Worm (Caenorhabditis elegans) whole organism, young adult: ENCODE data around the gene M110.9.

ENCODE experiments used
- C17E4.6 ChIP-seq: fragments of 200-800 bp; sonication (Bioruptor generic); IDR thresholded peaks from 2 replicates; pipeline ENCODE4 v1.3.6; 2022; ENCODE audit warnings: missing genetic modification reagents, missing genetic modification characterization, missing compliant biosample characterization
- D2030.7 ChIP-seq: fragments of 200-800 bp; sonication (Bioruptor generic); IDR thresholded peaks from 2 replicates; pipeline ENCODE4 v1.3.6; 2022; ENCODE audit warnings: missing genetic modification reagents, missing genetic modification characterization, missing compliant biosample characterization
- F10E7.11 ChIP-seq: sonication (generic microtip); optimal IDR thresholded peaks from 2 replicates; lab custom pipeline; 2017; ENCODE audit warnings: mild to moderate bottlenecking, missing genetic modification characterization, moderate library complexity, missing compliant biosample characterization
- F22D6.2 ChIP-seq: sonication (generic microtip); optimal IDR thresholded peaks from 2 replicates; lab custom pipeline; 2016; ENCODE audit warnings: mild to moderate bottlenecking, missing genetic modification characterization, missing compliant biosample characterization
- F49E8.2 ChIP-seq: sonication (generic microtip); optimal IDR thresholded peaks from 3 replicates; lab custom pipeline; 2017; ENCODE audit warnings: missing genetic modification characterization, mild to moderate bottlenecking, missing compliant biosample characterization, antibody characterized with exemption, moderate library complexity; ENCODE audit not compliant: insufficient read depth
- F52B5.7 ChIP-seq: sonication (generic microtip); optimal IDR thresholded peaks from 2 replicates; lab custom pipeline; 2016; ENCODE audit warnings: mild to moderate bottlenecking, missing genetic modification characterization, missing compliant biosample characterization
- K11D2.4 ChIP-seq: fragments of 200-800 bp; sonication (Bioruptor generic); IDR thresholded peaks from 2 replicates; pipeline ENCODE4 v1.3.6; 2022; ENCODE audit warnings: missing genetic modification reagents, missing genetic modification characterization, missing compliant biosample characterization
- K12H6.12 ChIP-seq: fragments of 200-800 bp; sonication (Bioruptor generic); optimal IDR thresholded peaks from 2 replicates; lab custom pipeline; 2018; ENCODE audit warnings: mild to moderate bottlenecking, missing genetic modification characterization, missing compliant biosample characterization
- T07F8.4 ChIP-seq: sonication (generic microtip); optimal IDR thresholded peaks from 2 replicates; lab custom pipeline; 2016; ENCODE audit warnings: mild to moderate bottlenecking, missing genetic modification characterization, moderate library complexity, missing compliant biosample characterization
- Y53G8AR.9 ChIP-seq: fragments of 200-800 bp; sonication (Bioruptor generic); conservative IDR thresholded peaks from 2 replicates; pipeline ENCODE4 v1.3.6; 2022; ENCODE audit warnings: missing genetic modification reagents, missing genetic modification characterization, missing compliant biosample characterization
- Y56A3A.18 ChIP-seq: fragments of 200-800 bp; sonication (Bioruptor generic); IDR thresholded peaks from 2 replicates; pipeline ENCODE4 v1.3.6; 2022; ENCODE audit warnings: missing genetic modification reagents, missing genetic modification characterization, missing compliant biosample characterization
- Y79H2A.3 ChIP-seq: fragments of 200-800 bp; sonication (Bioruptor generic); conservative IDR thresholded peaks from 2 replicates; pipeline ENCODE4 v1.3.6; 2022; ENCODE audit warnings: missing genetic modification reagents, missing genetic modification characterization, missing compliant biosample characterization
- ZK185.1 ChIP-seq: sonication (generic microtip); optimal IDR thresholded peaks from 2 replicates; lab custom pipeline; 2016; ENCODE audit warnings: mild to moderate bottlenecking, missing genetic modification characterization, missing compliant biosample characterization; ENCODE audit not compliant: poor library complexity, severe bottlenecking
- aptf-2 ChIP-seq: fragments of 200-800 bp; sonication (Bioruptor generic); conservative IDR thresholded peaks from 2 replicates; pipeline ENCODE4 v1.3.6; 2022; ENCODE audit warnings: missing genetic modification reagents, missing genetic modification characterization, missing compliant biosample characterization
- athp-1 ChIP-seq: sonication (generic microtip); optimal IDR thresholded peaks from 2 replicates; lab custom pipeline; 2017; ENCODE audit warnings: mild to moderate bottlenecking, missing genetic modification characterization, missing compliant biosample characterization
- attf-3 ChIP-seq: fragments of 200-800 bp; sonication (Bioruptor generic); conservative IDR thresholded peaks from 2 replicates; pipeline ENCODE4 v1.3.6; 2022; ENCODE audit warnings: missing genetic modification reagents, missing genetic modification characterization, missing compliant biosample characterization
- ccch-3 ChIP-seq: fragments of 200-800 bp; sonication (Bioruptor generic); optimal IDR thresholded peaks from 2 replicates; lab custom pipeline; 2018; ENCODE audit warnings: mild to moderate bottlenecking, missing genetic modification characterization, missing compliant biosample characterization
- ceh-27 ChIP-seq: fragments of 200-800 bp; sonication (Bioruptor generic); optimal IDR thresholded peaks from 2 replicates; lab custom pipeline; 2018; ENCODE audit warnings: mild to moderate bottlenecking, missing genetic modification characterization, moderate library complexity, missing compliant biosample characterization
- efl-1 ChIP-seq: fragments of 150-350 bp; optimal IDR thresholded peaks from 2 replicates; lab custom pipeline; 2014; ENCODE audit warnings: missing biosample characterization, missing genetic modification reagents, missing genetic modification characterization
- egl-18 ChIP-seq: fragments of 200-800 bp; sonication (Bioruptor generic); IDR thresholded peaks from 2 replicates; pipeline ENCODE4 v1.3.6; 2022; ENCODE audit warnings: missing genetic modification reagents, missing genetic modification characterization, missing compliant biosample characterization
- ets-4 ChIP-seq: fragments of 200-800 bp; sonication (Bioruptor generic); optimal IDR thresholded peaks from 2 replicates; lab custom pipeline; 2018; ENCODE audit warnings: mild to moderate bottlenecking, missing genetic modification characterization, missing compliant biosample characterization
- him-1 ChIP-seq: sonication (generic microtip); optimal IDR thresholded peaks from 2 replicates; lab custom pipeline; 2016; ENCODE audit warnings: missing genotype, missing genetic modification reagents, missing genetic modification characterization, missing compliant biosample characterization
- hmg-1.2 ChIP-seq: fragments of 200-800 bp; sonication (Bioruptor generic); IDR thresholded peaks from 2 replicates; pipeline ENCODE4 v1.3.6; 2022; ENCODE audit warnings: missing genetic modification reagents, missing genetic modification characterization, missing compliant biosample characterization
- hrde-1 ChIP-seq: sonication (generic microtip); optimal IDR thresholded peaks from 2 replicates; lab custom pipeline; 2016; ENCODE audit warnings: missing genetic modification characterization, mild to moderate bottlenecking, missing compliant biosample characterization, moderate library complexity, missing genotype, missing genetic modification reagents, borderline replicate concordance
- let-526 ChIP-seq: fragments of 200-800 bp; sonication (Bioruptor generic); IDR thresholded peaks from 2 replicates; pipeline ENCODE4 v1.3.6; 2022; ENCODE audit warnings: missing genetic modification reagents, missing genetic modification characterization, missing compliant biosample characterization
- lir-1 ChIP-seq: fragments of 200-800 bp; sonication (Bioruptor generic); conservative IDR thresholded peaks from 2 replicates; pipeline ENCODE4 v1.3.6; 2022; ENCODE audit warnings: missing genetic modification reagents, missing genetic modification characterization, missing compliant biosample characterization
- madf-10 ChIP-seq: sonication (generic microtip); optimal IDR thresholded peaks from 2 replicates; lab custom pipeline; 2016; ENCODE audit warnings: mild to moderate bottlenecking, missing genetic modification characterization, missing compliant biosample characterization
- mcd-1 ChIP-seq: fragments of 200-800 bp; sonication (Bioruptor generic); IDR thresholded peaks from 2 replicates; pipeline ENCODE4 v1.3.6; 2022; ENCODE audit warnings: missing genetic modification reagents, missing genetic modification characterization, missing compliant biosample characterization
- mel-28 ChIP-seq: sonication (generic microtip); optimal IDR thresholded peaks from 2 replicates; lab custom pipeline; 2016; ENCODE audit warnings: borderline replicate concordance, mild to moderate bottlenecking, missing genetic modification characterization, missing compliant biosample characterization
- mes-4 ChIP-seq: sonication (generic microtip); optimal IDR thresholded peaks from 2 replicates; lab custom pipeline; 2016; ENCODE audit warnings: missing genotype, missing genetic modification characterization, missing compliant biosample characterization
- nfya-1 ChIP-seq: sonication (generic microtip); optimal IDR thresholded peaks from 2 replicates; lab custom pipeline; 2017; ENCODE audit warnings: antibody characterized with exemption, missing compliant biosample characterization, missing genetic modification characterization, borderline replicate concordance; ENCODE audit not compliant: insufficient read depth
- pha-4 ChIP-seq: fragments of 150-350 bp; sonication (generic microtip); optimal IDR thresholded peaks from 2 replicates; lab custom pipeline; 2014; ENCODE audit warnings: missing biosample characterization, missing genetic modification reagents, missing genetic modification characterization
- repo-1 ChIP-seq: sonication (generic microtip); optimal IDR thresholded peaks from 2 replicates; lab custom pipeline; 2017; ENCODE audit warnings: mild to moderate bottlenecking, missing genetic modification characterization, missing compliant biosample characterization
- rpc-1 ChIP-seq, 2 experiments: fragments of 150-350 bp in 1 of 2; sonication (generic microtip) in 1 of 2; optimal IDR thresholded peaks; 2 replicates each; lab custom pipeline; 2014 to 2018; ENCODE audit warnings: missing biosample characterization in 1 of 2, missing genetic modification characterization in 1 of 2, missing genetic modification reagents in 1 of 2, missing genotype in 1 of 2
- sdz-38 ChIP-seq: sonication (generic microtip); optimal IDR thresholded peaks from 2 replicates; lab custom pipeline; 2016; ENCODE audit warnings: missing genotype, missing genetic modification characterization, missing compliant biosample characterization
- snpc-1.3 ChIP-seq: sonication (generic microtip); optimal IDR thresholded peaks from 2 replicates; lab custom pipeline; 2017; ENCODE audit warnings: missing genetic modification characterization, mild to moderate bottlenecking, missing compliant biosample characterization, antibody characterized with exemption, moderate library complexity, missing genotype, missing genetic modification reagents; ENCODE audit not compliant: insufficient read depth
- tlf-1 ChIP-seq: fragments of 200-800 bp; sonication (Bioruptor generic); optimal IDR thresholded peaks from 2 replicates; lab custom pipeline; 2018; ENCODE audit warnings: mild to moderate bottlenecking, missing genetic modification characterization, missing compliant biosample characterization
- zim-3 ChIP-seq: sonication (generic microtip); optimal IDR thresholded peaks from 2 replicates; lab custom pipeline; 2017; ENCODE audit warnings: mild to moderate bottlenecking, missing genetic modification characterization, moderate library complexity, missing compliant biosample characterization
- ztf-18 ChIP-seq: sonication (generic microtip); optimal IDR thresholded peaks from 2 replicates; lab custom pipeline; 2016; ENCODE audit warnings: missing genotype, mild to moderate bottlenecking, missing genetic modification characterization, missing compliant biosample characterization
- ztf-25 ChIP-seq: fragments of 200-800 bp; sonication (Bioruptor generic); IDR thresholded peaks from 2 replicates; pipeline ENCODE4 v1.3.6; 2022; ENCODE audit warnings: missing genetic modification reagents, missing genetic modification characterization, missing compliant biosample characterization
- ztf-28 ChIP-seq: fragments of 200-800 bp; sonication (Bioruptor generic); IDR thresholded peaks from 2 replicates; pipeline ENCODE4 v1.3.6; 2022; ENCODE audit warnings: missing genetic modification reagents, missing genetic modification characterization, missing compliant biosample characterization

Gene M110.9

ce11 chrII:8185016-8185493, 46.0 kb upstream of the M110.9 start, which contains the start of the genes mig-5 and cct-1 (continued):
- TF ChIP-seq him-1 (tag; lab: Kevin White, UChicago) (peak; percentile 54), F22D6.2 (tag; lab: Kevin White, UChicago) (peak; percentile 60), snpc-1.3 (peak; percentile 62), sdz-38 (no peak), ztf-25 (no peak), aptf-2 (GFP tag; lab: Robert Waterston, UW) (no peak), tlf-1 (peak; percentile 84), mes-4 (tag; lab: Kevin White, UChicago) (no peak), mel-28 (tag; lab: Kevin White, UChicago) (no peak), athp-1 (peak; percentile 81), madf-10 (tag; lab: Kevin White, UChicago) (peak; percentile 86), hmg-1.2 (GFP tag; lab: Robert Waterston, UW) (peak; percentile 75), K11D2.4 (peak; percentile 94), F52B5.7 (no peak), ztf-18 (tag; lab: Kevin White, UChicago) (peak; percentile 77), nfya-1 (tag; lab: Kevin White, UChicago) (no peak), ccch-3 (no peak), efl-1 (peak; percentile 81), ZK185.1 (tag; lab: Kevin White, UChicago) (peak; percentile 96), T07F8.4 (tag; lab: Kevin White, UChicago) (peak; percentile 9), pha-4 (tag; lab: Kevin White, UChicago) (peak; percentile 86), D2030.7 (GFP tag; lab: Robert Waterston, UW) (peak; percentile 64; the same call in 1 of the 2 replicates), attf-3 (GFP tag; lab: Robert Waterston, UW) (peak; percentile 79), zim-3 (tag; lab: Kevin White, UChicago) (no peak), C17E4.6 (GFP tag; lab: Robert Waterston, UW) (peak; percentile 81), Y79H2A.3 (no peak), ztf-28 (0 out of 2 replicates have a peak, but pooled peaks have one; percentile 18), ets-4 (GFP tag; lab: Kevin White, UChicago) (no peak), lir-1 (GFP tag; lab: Robert Waterston, UW) (peak; percentile 74), F10E7.11 (tag; lab: Kevin White, UChicago) (no peak), K12H6.12 (tag; lab: Kevin White, UChicago) (peak; percentile 77), mcd-1 (GFP tag; lab: Robert Waterston, UW) (peak; percentile 99), egl-18 (no peak), let-526 (peak; percentile 64; the same call in 1 of the 2 replicates), rpc-1 (optimal IDR thresholded peaks at IDR 0.05; lab: Kevin White, UChicago) (peak; percentile 41), rpc-1 (tag; optimal IDR thresholded peaks at IDR 0.05; lab: Kevin White, UChicago) (no peak), Y53G8AR.9 (GFP tag; lab: Robert Waterston, UW) (peak; percentile 77; the same call in 1 of the 2 replicates), repo-1 (tag; lab: Kevin White, UChicago) (peak; percentile 84), ceh-27 (GFP tag; lab: Kevin White, UChicago) (peak; percentile 84), Y56A3A.18 (peak; percentile 86; the same call in 1 of the 2 replicates), hrde-1 (tag; lab: Kevin White, UChicago) (peak; percentile 17), F49E8.2 (tag; lab: Kevin White, UChicago) (peak; percentile 70)
